Worm (Caenorhabditis elegans) whole organism, L3 larva: ENCODE measurements around the gene rps-14.

Experiments
- R02D3.7 ChIP-seq: fragments of 150-350 bp; optimal IDR thresholded peaks from 2 replicates; lab custom pipeline; 2014; ENCODE audit warnings: missing biosample characterization, missing genetic modification characterization
- ZK546.5 ChIP-seq: sonication (generic microtip); optimal IDR thresholded peaks from 2 replicates; lab custom pipeline; 2017; ENCODE audit warnings: missing biosample characterization, missing genetic modification characterization
- ama-1 ChIP-seq: fragments of 150-350 bp; optimal IDR thresholded peaks from 2 replicates; lab custom pipeline; 2018
- ceh-16 ChIP-seq: sonication (generic microtip); optimal IDR thresholded peaks from 2 replicates; lab custom pipeline; 2017; ENCODE audit warnings: missing biosample characterization, missing genetic modification characterization
- ceh-28 ChIP-seq: fragments of 150-350 bp; optimal IDR thresholded peaks from 2 replicates; lab custom pipeline; 2014; ENCODE audit warnings: missing biosample characterization, missing genetic modification reagents, missing genetic modification characterization
- ceh-82 ChIP-seq: fragments of 150-350 bp; optimal IDR thresholded peaks from 2 replicates; lab custom pipeline; 2014; ENCODE audit warnings: missing biosample characterization, missing genetic modification characterization
- egl-5 ChIP-seq: fragments of 150-350 bp; optimal IDR thresholded peaks from 2 replicates; lab custom pipeline; 2017; ENCODE audit warnings: missing biosample characterization, missing genetic modification reagents, missing genetic modification characterization, inconsistent platforms
- elt-1 ChIP-seq: fragments of 150-350 bp; optimal IDR thresholded peaks from 2 replicates; lab custom pipeline; 2014; ENCODE audit warnings: missing biosample characterization, missing genetic modification characterization
- elt-2 ChIP-seq: sonication (generic microtip); optimal IDR thresholded peaks from 2 replicates; lab custom pipeline; 2016; ENCODE audit warnings: missing genetic modification reagents, mild to moderate bottlenecking, missing genetic modification characterization, missing compliant biosample characterization
- elt-3 ChIP-seq, 3 experiments: fragments of 150-350 bp in 1 of 3; sonication (generic microtip) in 2 of 3; optimal IDR thresholded peaks; 2 replicates in 2 of 3; 4 replicates in 1 of 3; lab custom pipeline; 2014 to 2017; ENCODE audit warnings: missing biosample characterization in 3 of 3, missing genetic modification characterization in 3 of 3
- eor-1 ChIP-seq, 2 experiments: fragments of 150-350 bp; optimal IDR thresholded peaks; 2 replicates each; lab custom pipeline; 2014 to 2018; ENCODE audit warnings: missing biosample characterization in 2 of 2, missing genetic modification characterization in 2 of 2
- fkh-10 ChIP-seq: sonication (generic microtip); optimal IDR thresholded peaks from 2 replicates; lab custom pipeline; 2017; ENCODE audit warnings: missing biosample characterization, missing genetic modification reagents, missing genetic modification characterization
- fkh-2 ChIP-seq: fragments of 150-350 bp; optimal IDR thresholded peaks from 2 replicates; lab custom pipeline; 2014; ENCODE audit warnings: missing biosample characterization, missing genetic modification reagents, missing genetic modification characterization
- hmg-11 ChIP-seq: sonication (generic microtip); optimal IDR thresholded peaks from 2 replicates; lab custom pipeline; 2016; ENCODE audit warnings: missing genetic modification characterization, missing compliant biosample characterization
- lin-15B ChIP-seq: fragments of 150-350 bp; optimal IDR thresholded peaks from 2 replicates; lab custom pipeline; 2014; ENCODE audit warnings: missing biosample characterization, missing genetic modification characterization
- lin-39 ChIP-seq: fragments of 150-350 bp; optimal IDR thresholded peaks from 2 replicates; lab custom pipeline; 2018; ENCODE audit warnings: missing biosample characterization, missing genetic modification reagents, missing genetic modification characterization
- mdl-1 ChIP-seq: fragments of 150-350 bp; optimal IDR thresholded peaks from 2 replicates; lab custom pipeline; 2014; ENCODE audit warnings: missing biosample characterization, missing genetic modification characterization
- mml-1 ChIP-seq: fragments of 150-350 bp; sonication (generic microtip); optimal IDR thresholded peaks from 3 replicates; lab custom pipeline; 2014; ENCODE audit warnings: missing biosample characterization, missing genetic modification characterization
- nfya-1 ChIP-seq: sonication (generic microtip); optimal IDR thresholded peaks from 2 replicates; lab custom pipeline; 2017; ENCODE audit warnings: missing genetic modification characterization, mild to moderate bottlenecking, missing compliant biosample characterization, antibody characterized with exemption, moderate library complexity; ENCODE audit not compliant: insufficient read depth
- nhr-11 ChIP-seq: fragments of 150-350 bp; optimal IDR thresholded peaks from 2 replicates; lab custom pipeline; 2014; ENCODE audit warnings: missing biosample characterization, missing genetic modification characterization
- nhr-23 ChIP-seq: fragments of 150-350 bp; optimal IDR thresholded peaks from 2 replicates; lab custom pipeline; 2014; ENCODE audit warnings: missing biosample characterization, missing genetic modification reagents, missing genetic modification characterization
- nhr-25 ChIP-seq: sonication (generic microtip); optimal IDR thresholded peaks from 2 replicates; lab custom pipeline; 2017; ENCODE audit warnings: missing biosample characterization, missing genetic modification characterization
- nhr-28 ChIP-seq: fragments of 150-350 bp; optimal IDR thresholded peaks from 2 replicates; lab custom pipeline; 2014; ENCODE audit warnings: missing biosample characterization, missing genetic modification characterization
- nhr-67 ChIP-seq: fragments of 150-350 bp; optimal IDR thresholded peaks from 2 replicates; lab custom pipeline; 2014; ENCODE audit warnings: missing biosample characterization, missing genetic modification characterization
- nhr-76 ChIP-seq: fragments of 150-350 bp; sonication (generic microtip); optimal IDR thresholded peaks from 5 replicates; lab custom pipeline; 2014; ENCODE audit warnings: missing biosample characterization, missing genetic modification characterization
- nhr-77 ChIP-seq: fragments of 150-350 bp; optimal IDR thresholded peaks from 2 replicates; lab custom pipeline; 2014; ENCODE audit warnings: missing biosample characterization, missing genetic modification characterization
- pha-4 ChIP-seq: fragments of 150-350 bp; optimal IDR thresholded peaks from 2 replicates; lab custom pipeline; 2014; ENCODE audit warnings: missing biosample characterization, missing genetic modification reagents, missing genetic modification characterization
- pqm-1 ChIP-seq: fragments of 150-350 bp; optimal IDR thresholded peaks from 2 replicates; lab custom pipeline; 2017; ENCODE audit warnings: missing biosample characterization, missing genetic modification characterization, inconsistent platforms
- sea-2 ChIP-seq: fragments of 150-350 bp; sonication (generic microtip); optimal IDR thresholded peaks from 4 replicates; lab custom pipeline; 2014; ENCODE audit warnings: missing biosample characterization, missing genetic modification reagents, missing genetic modification characterization
- snpc-4 ChIP-seq: fragments of 150-350 bp; optimal IDR thresholded peaks from 2 replicates; lab custom pipeline; 2014; ENCODE audit warnings: missing biosample characterization, missing genetic modification characterization
- tbx-2 ChIP-seq: sonication (generic microtip); optimal IDR thresholded peaks from 2 replicates; lab custom pipeline; 2016; ENCODE audit warnings: mild to moderate bottlenecking, missing genetic modification characterization, missing compliant biosample characterization
- zag-1 ChIP-seq: fragments of 150-350 bp; optimal IDR thresholded peaks from 2 replicates; lab custom pipeline; 2014; ENCODE audit warnings: missing biosample characterization, missing genetic modification characterization
- ztf-11 ChIP-seq: fragments of 150-350 bp; optimal IDR thresholded peaks from 2 replicates; lab custom pipeline; 2014; ENCODE audit warnings: missing biosample characterization, missing genetic modification characterization
- ztf-4 ChIP-seq: fragments of 150-350 bp; optimal IDR thresholded peaks from 2 replicates; lab custom pipeline; 2014; ENCODE audit warnings: missing biosample characterization, missing genetic modification characterization

rps-14 gene

ce11 chrIII:7184022-7184421 lies 4.6 kb upstream of the rps-14 start, which contains the start of gene yju-2 (continued):
- peak; percentile 29 for TF ChIP-seq nhr-11 (tag; lab: Kevin White, UChicago)
- TF ChIP-seq, all 47 proteins: peak for 13

- TF ChIP-seq pqm-1 (tag; lab: Kevin White, UChicago) (peak; percentile 32), mdl-1 (tag; lab: Kevin White, UChicago) (no peak), mml-1 (no peak), hmg-11 (peak; percentile 63), nhr-11 (tag; lab: Kevin White, UChicago) (no peak), ama-1 (lab: Kevin White, UChicago) (no peak), snpc-4 (tag; lab: Kevin White, UChicago) (peak; percentile 42), nhr-28 (tag; lab: Kevin White, UChicago) (no peak), nfya-1 (peak; percentile 48), nhr-67 (tag; lab: Kevin White, UChicago) (no peak), elt-3 (tag; optimal IDR thresholded peaks at IDR 0.05; lab: Kevin White, UChicago) (no peak), sea-2 (GFP tag; lab: Kevin White, UChicago) (no peak), ZK546.5 (no peak), lin-39 (peak; percentile 53), elt-1 (tag; lab: Kevin White, UChicago) (no peak), lin-15B (tag; lab: Kevin White, UChicago) (peak; percentile 66), elt-2 (peak; percentile 7), ceh-28 (tag; lab: Kevin White, UChicago) (no peak), pha-4 (tag; lab: Kevin White, UChicago) (peak; percentile 60)
- TF ChIP-seq, all 47 proteins: peak for 8
Measured at ce11 chrIII:7181822-7182221, 2.4 kb upstream of the rps-14 start, which contains the start of gene epg-4. Gene epg-4 (plus strand): TSS chrIII:7182167.

- TF ChIP-seq ama-1 (lab: Kevin White, UChicago): peak; percentile 66
- no peak for TF ChIP-seq ceh-16
Measured at ce11 chrIII:7180613-7181012, 1.2 kb upstream of the rps-14 start, which contains the start of gene ndab-2. Gene ndab-2 (plus strand): TSS chrIII:7180752.

ce11 chrIII:7178497-7178896 lies 891 bp downstream of the rps-14 start:
- TF ChIP-seq nfya-1: no peak
- no peak for TF ChIP-seq nhr-25
- no peak for TF ChIP-seq ztf-11 (tag; lab: Kevin White, UChicago)
- TF ChIP-seq ama-1 (lab: Kevin White, UChicago): no peak
- no peak for TF ChIP-seq sea-2 (GFP tag; lab: Kevin White, UChicago)
- no peak for TF ChIP-seq snpc-4 (tag; lab: Kevin White, UChicago)
- no peak for TF ChIP-seq R02D3.7 (tag; lab: Kevin White, UChicago)
- TF ChIP-seq nhr-23: no peak
- no peak for TF ChIP-seq nhr-77 (tag; lab: Kevin White, UChicago)
- TF ChIP-seq ceh-82 (tag; lab: Kevin White, UChicago): no peak

- TF ChIP-seq nhr-23 (no peak), ztf-4 (no peak), nhr-76 (no peak), lin-15B (tag; lab: Kevin White, UChicago) (no peak), ztf-11 (tag; lab: Kevin White, UChicago) (no peak), nhr-28 (tag; lab: Kevin White, UChicago) (no peak), tbx-2 (tag; lab: Kevin White, UChicago) (no peak), ceh-82 (tag; lab: Kevin White, UChicago) (no peak), zag-1 (tag; lab: Kevin White, UChicago) (no peak), nfya-1 (no peak), sea-2 (GFP tag; lab: Kevin White, UChicago) (no peak), eor-1 (tag; optimal IDR thresholded peaks at IDR 0.05; lab: Kevin White, UChicago) (no peak)
Measured at ce11 chrIII:7170090-7170489, 9.3 kb downstream of the rps-14 start.

- TF ChIP-seq egl-5 (tag; lab: Kevin White, UChicago) (no peak), fkh-10 (no peak), elt-2 (no peak), pha-4 (tag; lab: Kevin White, UChicago) (no peak), fkh-2 (tag; lab: Kevin White, UChicago) (no peak), nhr-76 (no peak)
Measured at ce11 chrIII:7167568-7167937, 11.8 kb downstream of the rps-14 start, which contains the start of gene acs-4. Gene acs-4 (plus strand): TSS chrIII:7167838.
